Fruit fly (Drosophila melanogaster) whole organism, embryonic: ENCODE measurements around the gene pbl.

Experiments used
- Ada2b ChIP-seq: fragments of 200-800 bp; sonication (Bioruptor generic); IDR thresholded peaks from 2 replicates; pipeline ENCODE4 v1.3.6; 2022; ENCODE audit warnings: missing biosample characterization, missing genetic modification characterization
- Bgb ChIP-seq: fragments of 200-800 bp; sonication (Bioruptor generic); IDR thresholded peaks from 2 replicates; pipeline ENCODE4 v1.3.6; 2022; ENCODE audit warnings: missing biosample characterization, missing genetic modification characterization; ENCODE audit not compliant: partially characterized antibody
- CG10267 ChIP-seq: fragments of 200-800 bp; sonication (Bioruptor generic); optimal IDR thresholded peaks from 2 replicates; lab custom pipeline; 2018; ENCODE audit warnings: missing biosample characterization, mild to moderate bottlenecking, missing genetic modification characterization, moderate library complexity
- CG10366 ChIP-seq: fragments of 200-800 bp; sonication (Bioruptor generic); IDR thresholded peaks from 2 replicates; pipeline ENCODE4 v1.3.6; 2022; ENCODE audit warnings: missing biosample characterization, missing genetic modification characterization
- CG11085 ChIP-seq: fragments of 200-800 bp; sonication (Bioruptor generic); IDR thresholded peaks from 2 replicates; pipeline ENCODE4 v1.3.6; 2022; ENCODE audit warnings: missing biosample characterization, missing genetic modification characterization
- CG11504 ChIP-seq: fragments of 200-800 bp; sonication (Bioruptor generic); optimal IDR thresholded peaks from 3 replicates; lab custom pipeline; 2019; ENCODE audit warnings: missing biosample characterization, mild to moderate bottlenecking, missing genetic modification characterization, moderate library complexity
- CG11696 ChIP-seq: fragments of 200-800 bp; sonication (Bioruptor generic); IDR thresholded peaks from 2 replicates; pipeline ENCODE4 v1.3.6; 2022; ENCODE audit warnings: missing biosample characterization, missing genetic modification characterization
- CG12219 ChIP-seq: fragments of 200-800 bp; sonication (Bioruptor generic); optimal IDR thresholded peaks from 3 replicates; lab custom pipeline; 2018; ENCODE audit warnings: missing biosample characterization, mild to moderate bottlenecking, missing genetic modification characterization
- CG12236 ChIP-seq: fragments of 200-800 bp; sonication (Bioruptor generic); optimal IDR thresholded peaks from 2 replicates; lab custom pipeline; 2016; ENCODE audit warnings: missing biosample characterization, missing genetic modification characterization
- CG12391 ChIP-seq: fragments of 200-800 bp; sonication (Bioruptor generic); optimal IDR thresholded peaks from 3 replicates; lab custom pipeline; 2018; ENCODE audit warnings: missing biosample characterization, mild to moderate bottlenecking, missing genetic modification characterization, moderate library complexity
- CG13424 ChIP-seq: fragments of 200-800 bp; sonication (Bioruptor generic); optimal IDR thresholded peaks from 2 replicates; lab custom pipeline; 2019; ENCODE audit warnings: missing biosample characterization, mild to moderate bottlenecking, missing genetic modification characterization, moderate library complexity
- CG14050 ChIP-seq: fragments of 200-800 bp; sonication (Bioruptor generic); IDR thresholded peaks from 3 replicates; pipeline ENCODE4 v1.3.6; 2022; ENCODE audit warnings: missing biosample characterization, missing genetic modification characterization
- CG14441 ChIP-seq: fragments of 200-800 bp; sonication (Bioruptor generic); IDR thresholded peaks from 2 replicates; pipeline ENCODE4 v1.3.6; 2022; ENCODE audit warnings: missing biosample characterization, missing genetic modification characterization
- CG1602 ChIP-seq: fragments of 200-800 bp; sonication (Bioruptor generic); optimal IDR thresholded peaks from 3 replicates; lab custom pipeline; 2016; ENCODE audit warnings: missing biosample characterization, missing genetic modification characterization
- CG1603 ChIP-seq: fragments of 200-800 bp; sonication (Bioruptor generic); optimal IDR thresholded peaks from 2 replicates; lab custom pipeline; 2019; ENCODE audit warnings: missing biosample characterization, mild to moderate bottlenecking, missing genetic modification characterization, moderate library complexity
- CG17361 ChIP-seq: fragments of 200-800 bp; sonication (Bioruptor generic); IDR thresholded peaks from 3 replicates; pipeline ENCODE4 v1.3.6; 2022; ENCODE audit warnings: missing biosample characterization, missing genetic modification characterization
- CG17385 ChIP-seq: fragments of 200-800 bp; sonication (Bioruptor generic); optimal IDR thresholded peaks from 3 replicates; lab custom pipeline; 2018; ENCODE audit warnings: missing biosample characterization, mild to moderate bottlenecking, missing genetic modification characterization
- CG17829 ChIP-seq: fragments of 200-800 bp; optimal IDR thresholded peaks from 2 replicates; lab custom pipeline; 2019; ENCODE audit warnings: missing biosample characterization, mild to moderate bottlenecking, missing genetic modification characterization, moderate library complexity
- CG1792 ChIP-seq: fragments of 200-800 bp; sonication (Bioruptor generic); optimal IDR thresholded peaks from 2 replicates; lab custom pipeline; 2016; ENCODE audit warnings: missing biosample characterization, missing genetic modification characterization
- CG4707 ChIP-seq: fragments of 200-800 bp; sonication (Bioruptor generic); optimal IDR thresholded peaks from 2 replicates; lab custom pipeline; 2018; ENCODE audit warnings: missing biosample characterization, mild to moderate bottlenecking, missing genetic modification characterization, moderate library complexity
- CG6689 ChIP-seq: fragments of 200-800 bp; sonication (Bioruptor generic); IDR thresholded peaks from 2 replicates; pipeline ENCODE4 v1.3.6; 2022; ENCODE audit warnings: missing biosample characterization, missing genetic modification characterization
- CG6765 ChIP-seq: fragments of 200-800 bp; sonication (Bioruptor generic); optimal IDR thresholded peaks from 3 replicates; lab custom pipeline; 2017; ENCODE audit warnings: missing biosample characterization, mild to moderate bottlenecking, missing genetic modification characterization
- CG6813 ChIP-seq: fragments of 200-800 bp; sonication (Bioruptor generic); optimal IDR thresholded peaks from 2 replicates; lab custom pipeline; 2017; ENCODE audit warnings: missing biosample characterization, missing genetic modification characterization, mild to moderate bottlenecking, moderate library complexity, missing genetic modification reagents
- CG7963 ChIP-seq: fragments of 200-800 bp; sonication (Bioruptor generic); IDR thresholded peaks from 3 replicates; pipeline ENCODE4 v1.3.6; 2022; ENCODE audit warnings: missing biosample characterization, missing genetic modification characterization; ENCODE audit not compliant: partially characterized antibody
- CG8924 ChIP-seq: fragments of 200-800 bp; optimal IDR thresholded peaks from 3 replicates; lab custom pipeline; 2019; ENCODE audit warnings: missing biosample characterization, mild to moderate bottlenecking, missing genetic modification characterization, moderate library complexity
- D19A ChIP-seq: fragments of 200-800 bp; optimal IDR thresholded peaks from 3 replicates; lab custom pipeline; 2019; ENCODE audit warnings: missing biosample characterization, mild to moderate bottlenecking, missing genetic modification characterization, moderate library complexity
- Dip3 ChIP-seq: fragments of 200-800 bp; sonication (Bioruptor generic); optimal IDR thresholded peaks from 3 replicates; lab custom pipeline; 2016; ENCODE audit warnings: missing biosample characterization, missing genetic modification characterization
- NFAT ChIP-seq: fragments of 200-800 bp; sonication (Bioruptor generic); IDR thresholded peaks from 2 replicates; pipeline ENCODE4 v1.3.6; 2022; ENCODE audit warnings: missing biosample characterization, missing genetic modification characterization
- Oaz ChIP-seq: fragments of 200-800 bp; sonication (Bioruptor generic); IDR thresholded peaks from 2 replicates; pipeline ENCODE4 v1.3.6; 2022; ENCODE audit warnings: missing biosample characterization, missing genetic modification characterization
- Sox102F ChIP-seq: fragments of 200-800 bp; sonication (Bioruptor generic); optimal IDR thresholded peaks from 2 replicates; lab custom pipeline; 2018; ENCODE audit warnings: missing biosample characterization, mild to moderate bottlenecking, missing genetic modification characterization, moderate library complexity
- Xbp1 ChIP-seq: fragments of 200-800 bp; sonication (Bioruptor generic); optimal IDR thresholded peaks from 3 replicates; lab custom pipeline; 2016; ENCODE audit warnings: missing biosample characterization, mild to moderate bottlenecking, missing genetic modification characterization
- Xrp1 ChIP-seq: fragments of 200-800 bp; sonication (Bioruptor generic); IDR thresholded peaks from 2 replicates; pipeline ENCODE4 v1.3.6; 2022; ENCODE audit warnings: missing biosample characterization, missing genetic modification characterization
- amos ChIP-seq: fragments of 200-800 bp; sonication (Bioruptor generic); IDR thresholded peaks from 2 replicates; pipeline ENCODE4 v1.3.6; 2022; ENCODE audit warnings: missing biosample characterization, missing genetic modification characterization; ENCODE audit not compliant: partially characterized antibody
- bsh ChIP-seq, 2 experiments: fragments of 200-800 bp; sonication (Bioruptor generic); optimal IDR thresholded peaks; 2 replicates each; lab custom pipeline; 2017 to 2018; ENCODE audit warnings: mild to moderate bottlenecking in 2 of 2, missing biosample characterization in 2 of 2, missing genetic modification characterization in 2 of 2, moderate library complexity in 1 of 2
- croc ChIP-seq: fragments of 200-800 bp; sonication (Bioruptor generic); conservative IDR thresholded peaks from 3 replicates; pipeline ENCODE4 v1.3.6; 2022; ENCODE audit warnings: missing biosample characterization, missing genetic modification characterization
- dmrt11E ChIP-seq: fragments of 200-800 bp; sonication (Bioruptor generic); optimal IDR thresholded peaks from 3 replicates; lab custom pipeline; 2018; ENCODE audit warnings: missing biosample characterization, mild to moderate bottlenecking, missing genetic modification characterization, moderate library complexity
- dpn ChIP-seq, 2 experiments: fragments of 200-800 bp; sonication (Bioruptor generic); optimal IDR thresholded peaks; 3 replicates each; lab custom pipeline; 2016; ENCODE audit warnings: missing biosample characterization in 2 of 2, missing genetic modification characterization in 2 of 2
- ewg ChIP-seq: fragments of 200-800 bp; sonication (Bioruptor generic); optimal IDR thresholded peaks from 3 replicates; lab custom pipeline; 2017; ENCODE audit warnings: mild to moderate bottlenecking, missing biosample characterization, missing genetic modification reagents, missing genetic modification characterization
- ftz-f1 ChIP-seq: fragments of 200-800 bp; sonication (Bioruptor generic); optimal IDR thresholded peaks from 2 replicates; lab custom pipeline; 2016; ENCODE audit warnings: missing biosample characterization, missing genetic modification characterization
- gem ChIP-seq: fragments of 200-800 bp; sonication (Bioruptor generic); optimal IDR thresholded peaks from 2 replicates; lab custom pipeline; 2019; ENCODE audit warnings: missing biosample characterization, mild to moderate bottlenecking, missing genetic modification characterization, moderate library complexity
- gsb-n ChIP-seq: fragments of 200-800 bp; sonication (Bioruptor generic); optimal IDR thresholded peaks from 3 replicates; lab custom pipeline; 2018; ENCODE audit warnings: missing biosample characterization, mild to moderate bottlenecking, missing genetic modification characterization
- ind ChIP-seq: fragments of 200-800 bp; sonication (Bioruptor generic); optimal IDR thresholded peaks from 3 replicates; lab custom pipeline; 2016; ENCODE audit warnings: missing biosample characterization, missing genetic modification characterization
- phol ChIP-seq: fragments of 200-800 bp; sonication (Bioruptor generic); optimal IDR thresholded peaks from 3 replicates; lab custom pipeline; 2018; ENCODE audit warnings: missing biosample characterization, mild to moderate bottlenecking, missing genetic modification characterization, moderate library complexity
- pzg ChIP-seq: fragments of 200-800 bp; sonication (Bioruptor generic); optimal IDR thresholded peaks from 3 replicates; lab custom pipeline; 2018; ENCODE audit warnings: missing biosample characterization, mild to moderate bottlenecking, missing genetic modification characterization, moderate library complexity
- sens ChIP-seq: fragments of 200-800 bp; sonication (Bioruptor generic); peaks from one replicate; lab custom pipeline; 2016; ENCODE audit warnings: missing biosample characterization, missing genetic modification characterization
- sima ChIP-seq: fragments of 200-800 bp; sonication (Bioruptor generic); optimal IDR thresholded peaks from 2 replicates; lab custom pipeline; 2016; ENCODE audit warnings: missing biosample characterization, missing genetic modification characterization
- sna ChIP-seq: fragments of 200-800 bp; sonication (Bioruptor generic); IDR thresholded peaks from 2 replicates; pipeline ENCODE4 v1.3.6; 2022; ENCODE audit warnings: missing biosample characterization, missing genetic modification characterization; ENCODE audit not compliant: partially characterized antibody
- stc ChIP-seq: fragments of 200-800 bp; sonication (Bioruptor generic); IDR thresholded peaks from 2 replicates; pipeline ENCODE4 v1.3.6; 2022; ENCODE audit warnings: missing biosample characterization, missing genetic modification characterization
- trem ChIP-seq: fragments of 200-800 bp; optimal IDR thresholded peaks from 3 replicates; lab custom pipeline; 2019; ENCODE audit warnings: missing biosample characterization, mild to moderate bottlenecking, missing genetic modification characterization, moderate library complexity
- unpg ChIP-seq: fragments of 200-800 bp; sonication (Bioruptor generic); optimal IDR thresholded peaks from 3 replicates; lab custom pipeline; 2018; ENCODE audit warnings: missing biosample characterization, mild to moderate bottlenecking, missing genetic modification characterization, moderate library complexity
- vvl ChIP-seq: fragments of 200-800 bp; sonication (Bioruptor generic); IDR thresholded peaks from 2 replicates; pipeline ENCODE4 v1.3.6; 2022; ENCODE audit warnings: missing biosample characterization, missing genetic modification characterization

pbl gene

DNA sequence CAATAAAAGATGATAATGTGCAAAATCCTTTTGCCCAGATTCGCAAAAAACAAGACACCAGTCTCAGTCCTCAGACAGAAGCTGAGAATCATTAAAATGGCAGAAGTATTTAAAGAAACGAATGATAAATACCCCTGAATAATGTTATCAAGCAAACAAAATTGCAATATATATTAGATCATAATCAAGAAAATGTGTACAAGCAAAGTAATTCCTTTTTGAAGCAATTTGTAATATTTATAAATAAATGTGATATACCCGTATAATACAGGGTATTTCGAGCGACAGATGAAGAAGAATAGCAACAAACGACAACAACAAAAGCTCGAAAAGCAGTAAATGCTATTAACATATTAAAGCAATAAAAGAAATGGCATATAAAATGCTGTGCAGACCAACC, 46.3 kb upstream of the pbl start (continued):
- TF ChIP-seq CG1792 (GFP tag; lab: Kevin White, UChicago): no peak
- TF ChIP-seq pzg: no peak
- peak; percentile 16 for TF ChIP-seq CG17385 (GFP tag; lab: Kevin White, UChicago)
- no peak for TF ChIP-seq Bgb (GFP tag; lab: Robert Waterston, UW)
- peak; percentile 59 for TF ChIP-seq Xrp1 (GFP tag; lab: Robert Waterston, UW)
- peak; percentile 29 for TF ChIP-seq CG11504
- TF ChIP-seq CG12219: no peak
- no peak for TF ChIP-seq Oaz (GFP tag; lab: Robert Waterston, UW)
- TF ChIP-seq sens (GFP tag; lab: Kevin White, UChicago): peak; percentile 78
- no peak for TF ChIP-seq CG6765 (GFP tag; lab: Kevin White, UChicago)
- peak; percentile 15 for TF ChIP-seq Xbp1
- TF ChIP-seq dmrt11E (tag; lab: Kevin White, UChicago): peak; percentile 57
- peak; percentile 42 for TF ChIP-seq Sox102F (GFP tag; lab: Kevin White, UChicago)
- TF ChIP-seq Ada2b (GFP tag; lab: Robert Waterston, UW): 0 out of 2 replicates have a peak, but pooled peaks have one; percentile 28
- TF ChIP-seq ind (GFP tag; lab: Kevin White, UChicago): peak; percentile 9
- no peak for TF ChIP-seq CG14441 (GFP tag; lab: Robert Waterston, UW)
- peak; percentile 33 for TF ChIP-seq phol (tag; lab: Kevin White, UChicago)
- TF ChIP-seq D19A: peak; percentile 12
- no peak for TF ChIP-seq sima (GFP tag; lab: Kevin White, UChicago)
- TF ChIP-seq CG12236: no peak
- no peak for TF ChIP-seq CG6813 (GFP tag; lab: Kevin White, UChicago)
- TF ChIP-seq ftz-f1 (GFP tag; lab: Kevin White, UChicago): no peak
- TF ChIP-seq gsb-n (tag; lab: Kevin White, UChicago): peak; percentile 23
- no peak for TF ChIP-seq CG4707 (GFP tag; lab: Kevin White, UChicago)
- peak; percentile 35 for TF ChIP-seq CG12391 (tag; lab: Kevin White, UChicago)
- peak; percentile 8 for TF ChIP-seq CG13424 (tag; lab: Kevin White, UChicago)
- TF ChIP-seq CG11085: no peak
- peak; percentile 39; the same call in 1 of the 2 replicates for TF ChIP-seq vvl (GFP tag; lab: Robert Waterston, UW)
- TF ChIP-seq CG7963: no peak
- no peak for TF ChIP-seq Dip3 (GFP tag; lab: Kevin White, UChicago)
- no peak for TF ChIP-seq amos (GFP tag; lab: Robert Waterston, UW)
- 0 out of 3 replicates have a peak, but pooled peaks have one; percentile 45 for TF ChIP-seq CG17361 (GFP tag; lab: Robert Waterston, UW)
- TF ChIP-seq bsh (GFP tag; optimal IDR thresholded peaks at IDR 0.05; lab: Kevin White, UChicago): peak in 1 of 2 experiments; percentile 49
- no peak for TF ChIP-seq stc (GFP tag; lab: Robert Waterston, UW)
- TF ChIP-seq NFAT (GFP tag; lab: Robert Waterston, UW): no peak
- TF ChIP-seq gem (tag; lab: Kevin White, UChicago): peak; percentile 59
- no peak for TF ChIP-seq CG1602 (GFP tag; lab: Kevin White, UChicago)
- no peak for TF ChIP-seq CG10366
- peak; percentile 22 for TF ChIP-seq unpg (GFP tag; lab: Kevin White, UChicago)
- no peak for TF ChIP-seq CG14050 (GFP tag; lab: Robert Waterston, UW)
- no peak for TF ChIP-seq croc (GFP tag; lab: Robert Waterston, UW)
- no peak for TF ChIP-seq sna (GFP tag; lab: Robert Waterston, UW)
- TF ChIP-seq CG11696: no peak
- peak; percentile 39; the same call in 1 of the 2 replicates for TF ChIP-seq CG6689 (GFP tag; lab: Robert Waterston, UW)
- TF ChIP-seq ewg (GFP tag; lab: Kevin White, UChicago): no peak
- no peak for TF ChIP-seq dpn (GFP tag; optimal IDR thresholded peaks at IDR 0.05; lab: Kevin White, UChicago)
- TF ChIP-seq CG10267 (tag; lab: Kevin White, UChicago): peak; percentile 30
- TF ChIP-seq CG1603 (tag; lab: Kevin White, UChicago): peak; percentile 9
- peak; percentile 10 for TF ChIP-seq CG17829 (tag; lab: Kevin White, UChicago)
- TF ChIP-seq trem (tag; lab: Kevin White, UChicago): peak; percentile 14
- peak; percentile 19 for TF ChIP-seq CG8924 (tag; lab: Kevin White, UChicago)
